Worm (Caenorhabditis elegans) whole organism, L1 larva: Measurements from ENCODE around the gene srg-60.

Experiments
- C04F5.9 ChIP-seq: sonication (generic microtip); optimal IDR thresholded peaks from 2 replicates; lab custom pipeline; 2016; ENCODE audit warnings: missing genetic modification characterization, missing compliant biosample characterization
- aly-2 ChIP-seq: fragments of 150-350 bp; optimal IDR thresholded peaks from 2 replicates; lab custom pipeline; 2014; ENCODE audit warnings: missing biosample characterization, missing genetic modification characterization
- ama-1 ChIP-seq: fragments of 150-350 bp; optimal IDR thresholded peaks from 2 replicates; lab custom pipeline; 2014
- ceh-63 ChIP-seq: fragments of 200-800 bp; sonication (Bioruptor generic); optimal IDR thresholded peaks from 2 replicates; lab custom pipeline; 2018; ENCODE audit warnings: mild to moderate bottlenecking, missing genetic modification characterization, missing compliant biosample characterization
- ceh-8 ChIP-seq: fragments of 200-800 bp; sonication (Bioruptor generic); optimal IDR thresholded peaks from 2 replicates; lab custom pipeline; 2018; ENCODE audit warnings: mild to moderate bottlenecking, missing genetic modification characterization, moderate library complexity, missing compliant biosample characterization
- ceh-88 ChIP-seq: fragments of 200-800 bp; sonication (Bioruptor generic); IDR thresholded peaks from 2 replicates; pipeline ENCODE4 v1.3.6; 2022; ENCODE audit warnings: missing genetic modification characterization, missing compliant biosample characterization
- ces-1 ChIP-seq: fragments of 150-350 bp; optimal IDR thresholded peaks from 2 replicates; lab custom pipeline; 2014; ENCODE audit warnings: missing biosample characterization, missing genetic modification reagents, missing genetic modification characterization
- dpl-1 ChIP-seq, 3 experiments: fragments of 150-350 bp in 2 of 3; sonication (generic microtip) in 1 of 3; optimal IDR thresholded peaks; 2 replicates each; lab custom pipeline; 2014 to 2017; ENCODE audit warnings: missing biosample characterization in 3 of 3, missing genetic modification characterization in 3 of 3, missing genetic modification reagents in 3 of 3
- dsc-1 ChIP-seq: sonication (generic microtip); optimal IDR thresholded peaks from 2 replicates; lab custom pipeline; 2016; ENCODE audit warnings: mild to moderate bottlenecking, missing genetic modification characterization, missing compliant biosample characterization
- efl-1 ChIP-seq, 4 experiments: fragments of 150-350 bp; optimal IDR thresholded peaks in 3 of 4; peaks in 1 of 4; 1 replicate in 1 of 4; 2 replicates in 3 of 4; lab custom pipeline; 2014; ENCODE audit warnings: missing biosample characterization in 2 of 4, missing genetic modification characterization in 2 of 4, missing genetic modification reagents in 2 of 4
- elt-3 ChIP-seq, 6 experiments: fragments of 150-350 bp in 1 of 6; sonication (generic microtip); optimal IDR thresholded peaks; 2 replicates each; lab custom pipeline; 2017 to 2018; ENCODE audit warnings: missing biosample characterization in 6 of 6, missing genetic modification characterization in 6 of 6, inconsistent platforms in 1 of 6
- fkh-10 ChIP-seq: sonication (generic microtip); optimal IDR thresholded peaks from 2 replicates; lab custom pipeline; 2017; ENCODE audit warnings: missing biosample characterization, missing genetic modification reagents, missing genetic modification characterization
- grh-1 ChIP-seq: fragments of 200-800 bp; sonication (Bioruptor generic); IDR thresholded peaks from 2 replicates; pipeline ENCODE4 v1.3.6; 2022; ENCODE audit warnings: missing genetic modification reagents, missing genetic modification characterization, missing compliant biosample characterization
- jun-1 ChIP-seq: fragments of 150-350 bp; optimal IDR thresholded peaks from 2 replicates; lab custom pipeline; 2014; ENCODE audit warnings: missing biosample characterization, missing genetic modification reagents, missing genetic modification characterization
- lin-15B ChIP-seq: fragments of 150-350 bp; sonication (generic microtip); optimal IDR thresholded peaks from 3 replicates; lab custom pipeline; 2014; ENCODE audit warnings: missing biosample characterization, missing genetic modification characterization
- lin-35 ChIP-seq, 2 experiments: fragments of 150-350 bp; optimal IDR thresholded peaks; 2 replicates each; lab custom pipeline; 2014; ENCODE audit warnings: missing biosample characterization in 2 of 2, missing genetic modification characterization in 2 of 2, missing genetic modification reagents in 2 of 2
- lin-39 ChIP-seq: fragments of 150-350 bp; optimal IDR thresholded peaks from 2 replicates; lab custom pipeline; 2014; ENCODE audit warnings: missing biosample characterization, missing genetic modification reagents, missing genetic modification characterization
- mef-2 ChIP-seq: fragments of 150-350 bp; optimal IDR thresholded peaks from 2 replicates; lab custom pipeline; 2014; ENCODE audit warnings: missing biosample characterization, missing genetic modification characterization
- mep-1 ChIP-seq: fragments of 150-350 bp; optimal IDR thresholded peaks from 2 replicates; lab custom pipeline; 2014; ENCODE audit warnings: missing biosample characterization, missing genetic modification characterization
- nhr-47 ChIP-seq: sonication (generic microtip); optimal IDR thresholded peaks from 2 replicates; lab custom pipeline; 2016; ENCODE audit warnings: mild to moderate bottlenecking, missing genetic modification characterization, moderate library complexity, missing compliant biosample characterization
- nhr-71 ChIP-seq: sonication (generic microtip); optimal IDR thresholded peaks from 2 replicates; lab custom pipeline; 2016; ENCODE audit warnings: mild to moderate bottlenecking, missing genetic modification characterization, moderate library complexity, missing compliant biosample characterization
- nhr-77 ChIP-seq: fragments of 150-350 bp; optimal IDR thresholded peaks from 2 replicates; lab custom pipeline; 2014; ENCODE audit warnings: missing biosample characterization, missing genetic modification characterization
- nhr-84 ChIP-seq: sonication (generic microtip); optimal IDR thresholded peaks from 2 replicates; lab custom pipeline; 2017; ENCODE audit warnings: missing biosample characterization, missing genetic modification characterization
- pag-3 ChIP-seq: sonication (generic microtip); optimal IDR thresholded peaks from 2 replicates; lab custom pipeline; 2017; ENCODE audit warnings: missing genetic modification characterization, mild to moderate bottlenecking, missing compliant biosample characterization, antibody characterized with exemption, borderline replicate concordance; ENCODE audit not compliant: insufficient read depth
- pax-3 ChIP-seq: fragments of 200-800 bp; sonication (Bioruptor generic); optimal IDR thresholded peaks from 2 replicates; lab custom pipeline; 2018; ENCODE audit warnings: mild to moderate bottlenecking, missing genetic modification characterization, moderate library complexity, missing compliant biosample characterization
- pqm-1 ChIP-seq: sonication (generic microtip); optimal IDR thresholded peaks from 3 replicates; lab custom pipeline; 2017; ENCODE audit warnings: missing biosample characterization, missing genetic modification characterization
- snpc-4 ChIP-seq: fragments of 150-350 bp; optimal IDR thresholded peaks from 2 replicates; lab custom pipeline; 2014; ENCODE audit warnings: missing biosample characterization, missing genetic modification characterization
- sptf-1 ChIP-seq: fragments of 150-350 bp; optimal IDR thresholded peaks from 2 replicates; lab custom pipeline; 2014; ENCODE audit warnings: missing biosample characterization, missing genetic modification characterization
- sup-37 ChIP-seq: fragments of 200-800 bp; sonication (Bioruptor generic); optimal IDR thresholded peaks from 2 replicates; lab custom pipeline; 2018; ENCODE audit warnings: mild to moderate bottlenecking, missing genetic modification characterization, missing compliant biosample characterization
- swsn-7 ChIP-seq: sonication (generic microtip); optimal IDR thresholded peaks from 2 replicates; lab custom pipeline; 2016; ENCODE audit warnings: missing genetic modification characterization, missing compliant biosample characterization
- tbx-2 ChIP-seq: sonication (generic microtip); optimal IDR thresholded peaks from 2 replicates; lab custom pipeline; 2016; ENCODE audit warnings: missing genetic modification characterization, missing compliant biosample characterization
- unc-130 ChIP-seq: fragments of 150-350 bp; optimal IDR thresholded peaks from 2 replicates; lab custom pipeline; 2017; ENCODE audit warnings: missing biosample characterization, missing genetic modification characterization, inconsistent platforms
- unc-30 ChIP-seq: sonication (generic microtip); optimal IDR thresholded peaks from 2 replicates; lab custom pipeline; 2017; ENCODE audit warnings: missing biosample characterization, missing genetic modification characterization
- unc-98 ChIP-seq: fragments of 200-800 bp; sonication (Bioruptor generic); IDR thresholded peaks from 2 replicates; pipeline ENCODE4 v1.3.6; 2022; ENCODE audit warnings: missing genetic modification characterization, missing compliant biosample characterization
- vab-15 ChIP-seq: sonication (generic microtip); optimal IDR thresholded peaks from 2 replicates; lab custom pipeline; 2017; ENCODE audit warnings: missing genotype, mild to moderate bottlenecking, missing genetic modification characterization, missing compliant biosample characterization
- xbp-1 ChIP-seq: sonication (generic microtip); optimal IDR thresholded peaks from 2 replicates; lab custom pipeline; 2016; ENCODE audit warnings: missing genetic modification characterization, missing compliant biosample characterization
- zip-4 ChIP-seq: fragments of 200-800 bp; sonication (Bioruptor generic); optimal IDR thresholded peaks from 2 replicates; lab custom pipeline; 2018; ENCODE audit warnings: mild to moderate bottlenecking, missing genetic modification characterization, moderate library complexity, missing compliant biosample characterization

Gene srg-60

DNA sequence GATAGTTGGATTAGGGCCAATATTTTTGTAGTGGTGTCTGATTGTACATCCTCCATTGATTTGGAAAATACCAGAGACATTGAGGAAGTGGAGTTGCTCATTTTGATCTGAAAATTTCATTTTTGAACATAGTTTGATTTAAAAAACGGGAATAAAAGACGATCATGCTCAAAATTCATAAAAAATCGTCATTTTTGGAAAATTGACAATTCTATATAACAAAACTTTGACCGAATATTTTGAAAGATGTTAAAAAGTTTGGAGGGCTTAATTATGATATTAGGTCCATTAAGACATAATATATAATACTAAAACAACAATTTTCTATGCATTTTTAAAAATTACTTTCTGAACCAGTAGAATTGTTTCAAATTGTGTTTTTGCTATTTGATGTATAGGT lies 37.0 kb upstream of the srg-60 start, which contains the start of gene srg-58:
TSS of gene srg-58 (minus strand) at position 101 of the 400 bp plus-strand sequence.
- TF ChIP-seq mep-1 (tag; lab: Kevin White, UChicago), result no peak
- TF ChIP-seq nhr-47, result no peak
- no peak for TF ChIP-seq lin-15B (tag; lab: Kevin White, UChicago)
- no peak for TF ChIP-seq zip-4 (GFP tag; lab: Kevin White, UChicago)

DNA sequence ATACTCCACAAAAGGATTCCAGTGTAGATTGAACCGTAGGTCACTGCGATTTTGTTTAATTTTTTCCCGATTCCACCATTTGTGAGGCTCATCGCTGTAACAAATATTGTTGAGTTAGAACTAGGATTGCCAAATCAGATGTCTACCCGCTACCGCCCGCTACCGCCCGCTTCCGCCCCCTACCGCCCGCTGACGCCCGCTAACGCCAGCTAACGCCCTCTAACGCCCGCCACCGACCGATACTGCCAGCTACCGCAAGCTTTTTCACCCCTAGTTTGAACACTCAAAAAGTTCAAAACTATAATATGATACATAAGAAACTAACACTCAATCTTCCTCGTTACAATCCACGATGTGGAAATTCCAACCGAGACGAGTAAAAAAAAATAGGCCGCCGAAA lies 36.0 kb upstream of the srg-60 start:
- TF ChIP-seq lin-35 (GFP tag; optimal IDR thresholded peaks at IDR 0.05; lab: Kevin White, UChicago) (no peak), unc-130 (no peak), jun-1 (tag; lab: Kevin White, UChicago) (no peak), grh-1 (GFP tag; lab: Robert Waterston, UW) (no peak), swsn-7 (no peak), nhr-71 (tag; lab: Kevin White, UChicago) (no peak), unc-98 (no peak), unc-30 (tag; lab: Kevin White, UChicago) (no peak), dsc-1 (tag; lab: Kevin White, UChicago) (no peak), xbp-1 (tag; lab: Kevin White, UChicago) (no peak), sptf-1 (tag; lab: Kevin White, UChicago) (no peak)

DNA sequence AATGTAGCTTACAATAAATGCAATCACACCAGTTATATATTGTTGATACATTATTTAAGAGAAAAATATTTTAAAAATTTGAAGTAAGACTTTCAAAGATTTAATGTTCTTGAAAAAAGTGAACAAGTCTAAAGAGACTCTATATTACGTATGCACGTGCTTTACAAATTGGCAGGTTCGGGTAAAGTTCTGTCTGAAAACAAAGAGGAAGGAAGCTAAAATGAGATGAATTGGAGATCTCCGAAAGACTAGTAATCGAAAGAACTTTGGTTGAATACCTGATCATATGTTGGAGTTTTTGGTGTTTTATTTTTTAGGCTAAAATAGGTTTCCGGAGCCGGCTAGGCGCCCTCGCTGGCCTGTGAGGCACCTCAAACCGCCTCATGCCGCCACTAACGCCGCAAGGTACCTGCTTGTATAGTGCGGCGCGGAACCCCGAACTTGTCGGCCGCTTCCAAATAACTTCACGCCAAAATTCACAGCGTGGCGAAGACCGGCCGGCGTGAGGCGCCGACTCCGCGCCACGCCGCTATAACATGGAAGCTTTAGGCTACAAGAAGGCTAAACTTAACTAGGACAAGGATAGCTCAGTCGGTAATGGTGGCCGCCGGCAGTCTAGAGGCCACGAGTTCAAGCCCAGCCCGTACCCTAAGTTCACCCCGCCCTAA lies 34.9 kb upstream of the srg-60 start, which contains the start of gene srx-28:
TSS of gene srx-28 (minus strand) at position 51 of the 668 bp plus-strand sequence.
- no peak for TF ChIP-seq ama-1 (lab: Kevin White, UChicago)
- no peak for TF ChIP-seq vab-15 (tag; lab: Kevin White, UChicago)
- no peak for TF ChIP-seq elt-3 (tag; optimal IDR thresholded peaks at IDR 0.05; lab: Kevin White, UChicago)
- peak; percentile 8 for TF ChIP-seq snpc-4 (tag; lab: Kevin White, UChicago)
- TF ChIP-seq ceh-88, result no peak
- no peak for TF ChIP-seq pag-3 (tag; lab: Kevin White, UChicago)
- TF ChIP-seq dpl-1 (GFP tag; optimal IDR thresholded peaks at IDR 0.05; lab: Kevin White, UChicago), result no peak

DNA sequence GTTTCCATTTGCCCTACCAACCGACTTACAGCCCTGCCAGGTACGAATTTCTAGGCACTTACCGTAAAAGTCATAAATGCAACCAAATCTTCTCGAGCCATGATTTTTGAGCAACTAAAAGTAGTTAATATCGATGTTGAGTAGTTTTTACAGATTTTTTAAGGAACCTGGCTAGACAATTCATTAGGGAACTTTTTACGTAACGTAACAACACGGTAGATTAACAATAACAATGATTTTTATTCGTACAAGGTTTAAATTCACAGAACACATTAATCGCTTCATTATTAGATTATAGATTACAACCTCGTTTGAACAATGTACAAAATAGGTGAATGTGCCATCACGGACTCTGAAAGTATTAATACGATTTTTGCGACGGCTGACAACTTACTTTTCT lies 30.6 kb upstream of the srg-60 start, which contains the start of gene srx-26:
TSS of gene srx-26 (minus strand) at position 101 of the 400 bp plus-strand sequence.
- TF ChIP-seq ceh-8 (GFP tag; lab: Kevin White, UChicago) (no peak), fkh-10 (GFP tag; lab: Kevin White, UChicago) (no peak), nhr-84 (no peak), nhr-77 (tag; lab: Kevin White, UChicago) (no peak), ces-1 (GFP tag; lab: Kevin White, UChicago) (no peak), nhr-71 (tag; lab: Kevin White, UChicago) (no peak), ceh-63 (GFP tag; lab: Kevin White, UChicago) (no peak), pax-3 (no peak), mef-2 (tag; lab: Kevin White, UChicago) (no peak), aly-2 (tag; lab: Kevin White, UChicago) (no peak), sup-37 (no peak), zip-4 (GFP tag; lab: Kevin White, UChicago) (no peak), efl-1 (optimal IDR thresholded peaks at IDR 0.05; lab: Kevin White, UChicago) (no peak), efl-1 (GFP tag; optimal IDR thresholded peaks at IDR 0.05 in 1 of 2; lab: Kevin White, UChicago) (no peak), lin-39 (tag; lab: Kevin White, UChicago) (no peak), pqm-1 (no peak), tbx-2 (tag; lab: Kevin White, UChicago) (no peak), C04F5.9 (tag; lab: Kevin White, UChicago) (no peak), unc-30 (tag; lab: Kevin White, UChicago) (no peak)
